Worm (Caenorhabditis elegans) whole organism, L3 larva: Measurements from ENCODE around the gene C08B6.11.

Experiments
- ama-1 ChIP-seq: fragments of 150-350 bp; optimal IDR thresholded peaks from 2 replicates; lab custom pipeline; 2018
- ceh-28 ChIP-seq: fragments of 150-350 bp; optimal IDR thresholded peaks from 2 replicates; lab custom pipeline; 2014; ENCODE audit warnings: missing biosample characterization, missing genetic modification reagents, missing genetic modification characterization
- egl-27 ChIP-seq: sonication (generic microtip); optimal IDR thresholded peaks from 4 replicates; lab custom pipeline; 2017; ENCODE audit warnings: missing biosample characterization, missing genetic modification reagents, missing genetic modification characterization
- egl-5 ChIP-seq: fragments of 150-350 bp; optimal IDR thresholded peaks from 2 replicates; lab custom pipeline; 2017; ENCODE audit warnings: missing biosample characterization, missing genetic modification reagents, missing genetic modification characterization, inconsistent platforms
- elt-2 ChIP-seq: sonication (generic microtip); optimal IDR thresholded peaks from 2 replicates; lab custom pipeline; 2016; ENCODE audit warnings: missing genetic modification reagents, mild to moderate bottlenecking, missing genetic modification characterization, missing compliant biosample characterization
- fkh-10 ChIP-seq: sonication (generic microtip); optimal IDR thresholded peaks from 2 replicates; lab custom pipeline; 2017; ENCODE audit warnings: missing biosample characterization, missing genetic modification reagents, missing genetic modification characterization
- fos-1 ChIP-seq: fragments of 150-350 bp; optimal IDR thresholded peaks from 2 replicates; lab custom pipeline; 2014; ENCODE audit warnings: missing biosample characterization, missing genetic modification characterization
- hmg-11 ChIP-seq: sonication (generic microtip); optimal IDR thresholded peaks from 2 replicates; lab custom pipeline; 2016; ENCODE audit warnings: missing genetic modification characterization, missing compliant biosample characterization
- jun-1 ChIP-seq: fragments of 150-350 bp; optimal IDR thresholded peaks from 2 replicates; lab custom pipeline; 2014; ENCODE audit warnings: missing biosample characterization, missing genetic modification reagents, missing genetic modification characterization
- lin-15B ChIP-seq: fragments of 150-350 bp; optimal IDR thresholded peaks from 2 replicates; lab custom pipeline; 2014; ENCODE audit warnings: missing biosample characterization, missing genetic modification characterization
- lin-39 ChIP-seq: fragments of 150-350 bp; optimal IDR thresholded peaks from 2 replicates; lab custom pipeline; 2018; ENCODE audit warnings: missing biosample characterization, missing genetic modification reagents, missing genetic modification characterization
- lsy-12 ChIP-seq: sonication (generic microtip); optimal IDR thresholded peaks from 2 replicates; lab custom pipeline; 2016; ENCODE audit warnings: mild to moderate bottlenecking, missing genetic modification characterization, missing compliant biosample characterization
- mdl-1 ChIP-seq: fragments of 150-350 bp; optimal IDR thresholded peaks from 2 replicates; lab custom pipeline; 2014; ENCODE audit warnings: missing biosample characterization, missing genetic modification characterization
- nfya-1 ChIP-seq: sonication (generic microtip); optimal IDR thresholded peaks from 2 replicates; lab custom pipeline; 2017; ENCODE audit warnings: missing genetic modification characterization, mild to moderate bottlenecking, missing compliant biosample characterization, antibody characterized with exemption, moderate library complexity; ENCODE audit not compliant: insufficient read depth
- nhr-11 ChIP-seq: fragments of 150-350 bp; optimal IDR thresholded peaks from 2 replicates; lab custom pipeline; 2014; ENCODE audit warnings: missing biosample characterization, missing genetic modification characterization
- nhr-23 ChIP-seq: fragments of 150-350 bp; optimal IDR thresholded peaks from 2 replicates; lab custom pipeline; 2014; ENCODE audit warnings: missing biosample characterization, missing genetic modification reagents, missing genetic modification characterization
- nhr-25 ChIP-seq: sonication (generic microtip); optimal IDR thresholded peaks from 2 replicates; lab custom pipeline; 2017; ENCODE audit warnings: missing biosample characterization, missing genetic modification characterization
- nhr-28 ChIP-seq: fragments of 150-350 bp; optimal IDR thresholded peaks from 2 replicates; lab custom pipeline; 2014; ENCODE audit warnings: missing biosample characterization, missing genetic modification characterization
- nhr-67 ChIP-seq: fragments of 150-350 bp; optimal IDR thresholded peaks from 2 replicates; lab custom pipeline; 2014; ENCODE audit warnings: missing biosample characterization, missing genetic modification characterization
- nhr-76 ChIP-seq: fragments of 150-350 bp; sonication (generic microtip); optimal IDR thresholded peaks from 5 replicates; lab custom pipeline; 2014; ENCODE audit warnings: missing biosample characterization, missing genetic modification characterization
- nhr-77 ChIP-seq: fragments of 150-350 bp; optimal IDR thresholded peaks from 2 replicates; lab custom pipeline; 2014; ENCODE audit warnings: missing biosample characterization, missing genetic modification characterization
- pha-4 ChIP-seq: fragments of 150-350 bp; optimal IDR thresholded peaks from 2 replicates; lab custom pipeline; 2014; ENCODE audit warnings: missing biosample characterization, missing genetic modification reagents, missing genetic modification characterization
- sea-2 ChIP-seq: fragments of 150-350 bp; sonication (generic microtip); optimal IDR thresholded peaks from 4 replicates; lab custom pipeline; 2014; ENCODE audit warnings: missing biosample characterization, missing genetic modification reagents, missing genetic modification characterization
- snpc-4 ChIP-seq: fragments of 150-350 bp; optimal IDR thresholded peaks from 2 replicates; lab custom pipeline; 2014; ENCODE audit warnings: missing biosample characterization, missing genetic modification characterization
- zag-1 ChIP-seq: fragments of 150-350 bp; optimal IDR thresholded peaks from 2 replicates; lab custom pipeline; 2014; ENCODE audit warnings: missing biosample characterization, missing genetic modification characterization
- ztf-11 ChIP-seq: fragments of 150-350 bp; optimal IDR thresholded peaks from 2 replicates; lab custom pipeline; 2014; ENCODE audit warnings: missing biosample characterization, missing genetic modification characterization

C08B6.11 gene

DNA sequence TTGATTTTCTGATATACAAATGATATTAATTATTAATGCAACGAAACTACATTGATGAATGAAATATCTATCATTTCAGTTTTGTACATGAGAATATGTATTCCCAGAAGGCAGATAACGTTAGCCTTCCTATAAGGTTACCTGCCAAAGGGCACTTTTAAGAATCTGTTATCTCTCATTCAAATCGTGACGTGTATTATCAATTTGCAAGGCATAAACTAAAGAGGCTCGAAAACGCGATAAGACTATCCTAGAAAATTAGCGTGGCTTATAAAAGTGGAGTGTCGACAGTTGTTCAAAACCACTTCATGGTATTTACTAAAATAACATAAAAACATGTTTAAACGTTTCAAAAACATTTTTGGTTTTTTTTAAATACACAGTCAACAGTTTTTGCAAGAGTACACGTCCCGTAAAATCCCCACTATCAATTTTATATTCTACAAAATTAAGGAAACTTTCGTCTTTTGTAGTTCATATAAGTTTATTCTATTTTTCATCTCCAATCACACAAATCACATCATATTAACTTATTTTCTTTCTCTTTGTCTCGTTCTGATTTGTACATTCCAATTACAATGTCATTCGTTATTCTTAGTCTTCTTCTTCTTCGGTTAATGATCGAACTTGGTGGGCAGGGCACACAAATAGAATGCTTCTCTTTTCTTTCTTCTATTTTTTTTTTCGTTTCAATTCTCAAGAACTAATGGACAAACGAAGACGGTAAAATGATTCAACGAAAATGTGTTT, 17.6 kb downstream of the C08B6.11 start, which contains the start of gene C08B6.10:
Gene C08B6.10, plus strand, starts transcription at position 700 of the 750 bp plus-strand sequence.
- no peak for TF ChIP-seq fkh-10 (GFP tag; lab: Kevin White, UChicago)
- TF ChIP-seq elt-2: peak; percentile 68
- TF ChIP-seq, all 47 proteins: peak for 1

DNA sequence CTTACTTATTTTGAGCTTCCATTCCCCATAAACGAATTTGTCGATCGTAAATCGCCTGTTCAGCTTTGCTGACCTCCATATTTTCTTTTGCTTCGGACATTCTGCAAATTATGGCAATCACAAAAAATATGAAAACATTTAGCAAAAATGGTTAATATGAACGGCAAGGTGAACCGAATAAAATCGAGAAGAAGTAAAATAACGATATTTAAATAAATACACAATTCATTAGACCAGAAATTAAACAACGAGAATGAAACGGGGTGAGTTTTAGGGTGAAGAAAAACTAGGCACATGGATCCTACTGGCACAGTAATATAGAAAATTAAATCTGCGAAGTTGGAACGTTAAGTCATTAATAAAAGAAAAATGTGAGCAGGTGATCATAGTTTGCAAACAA, 22.8 kb downstream of the C08B6.11 start, which contains the start of gene aos-1:
Gene aos-1, minus strand, starts transcription at position 101 of the 400 bp plus-strand sequence.
- no peak for TF ChIP-seq nhr-11 (tag; lab: Kevin White, UChicago)
- TF ChIP-seq lsy-12 (tag; lab: Kevin White, UChicago): no peak
- no peak for TF ChIP-seq nhr-77 (tag; lab: Kevin White, UChicago)
- TF ChIP-seq nhr-23 (tag; lab: Kevin White, UChicago): no peak
- TF ChIP-seq nhr-28 (tag; lab: Kevin White, UChicago): no peak
- TF ChIP-seq nhr-67 (tag; lab: Kevin White, UChicago): no peak
- no peak for TF ChIP-seq egl-27
- TF ChIP-seq ztf-11 (tag; lab: Kevin White, UChicago): no peak
- TF ChIP-seq hmg-11 (tag; lab: Kevin White, UChicago): no peak

DNA sequence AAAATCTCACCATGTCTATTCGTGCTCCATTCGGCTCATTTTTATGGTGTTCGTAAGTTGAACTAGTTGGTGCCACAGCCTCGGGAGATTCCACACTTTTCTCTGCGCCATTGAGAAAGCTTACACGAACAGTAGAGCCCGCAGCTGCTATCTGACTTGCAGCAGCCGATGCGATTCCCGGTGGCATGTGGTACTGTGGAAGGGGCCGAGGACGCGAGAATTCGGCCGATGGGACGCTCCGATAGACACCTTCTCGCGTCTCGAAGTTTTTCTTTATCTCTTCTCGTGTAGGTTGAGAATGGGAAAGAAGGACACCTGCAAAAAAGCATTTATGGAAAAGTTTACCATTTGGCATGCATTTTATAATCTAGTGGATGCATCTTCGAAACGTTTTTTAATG, 25.9 kb downstream of the C08B6.11 start:
- TF ChIP-seq zag-1 (tag; lab: Kevin White, UChicago) (no peak), ceh-28 (no peak), nhr-23 (tag; lab: Kevin White, UChicago) (peak; percentile 23)

DNA sequence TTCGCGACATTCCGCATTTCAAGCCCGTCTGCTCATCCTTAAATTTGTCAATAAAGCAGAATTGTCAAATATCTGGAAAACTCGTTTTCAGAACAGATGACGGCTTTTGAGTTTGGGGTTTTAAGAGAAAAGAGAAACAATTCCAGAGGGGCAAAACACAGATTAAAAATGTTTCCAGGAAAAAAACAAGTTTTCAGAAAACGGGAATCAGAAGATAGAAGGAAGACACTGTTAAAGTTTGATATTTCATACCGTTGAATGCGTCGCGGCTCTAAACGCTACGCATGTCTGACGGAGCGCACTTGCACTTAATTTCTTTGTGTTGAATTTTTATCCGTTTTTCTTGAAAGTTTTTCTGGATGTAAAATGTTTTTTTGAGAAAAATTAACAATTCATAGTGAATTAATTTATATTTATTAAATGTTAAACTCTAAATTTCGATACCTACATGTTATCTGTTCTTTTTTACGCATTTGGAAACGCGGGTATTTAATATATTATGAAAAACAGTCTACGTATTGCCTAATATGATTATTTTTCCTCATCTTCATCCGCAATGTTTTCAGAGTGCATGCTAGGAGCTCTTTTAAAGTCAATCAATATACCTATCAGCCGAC, 26.8 kb downstream of the C08B6.11 start, which contains the start of the genes C08B6.18, wdr-20 and C08B6.8:
Gene C08B6.18, minus strand, starts transcription at position 51 of the 617 bp plus-strand sequence.
Gene wdr-20, minus strand, starts transcription at position 82 of the 617 bp plus-strand sequence.
Gene C08B6.8, plus strand, starts transcription at position 567 of the 617 bp plus-strand sequence.
- peak; percentile 50 for TF ChIP-seq pha-4 (tag; lab: Kevin White, UChicago)
- peak; percentile 84 for TF ChIP-seq lin-15B (tag; lab: Kevin White, UChicago)
- no peak for TF ChIP-seq jun-1
- peak; percentile 52 for TF ChIP-seq nfya-1 (tag; lab: Kevin White, UChicago)
- TF ChIP-seq mdl-1 (tag; lab: Kevin White, UChicago): no peak
- TF ChIP-seq ama-1 (lab: Kevin White, UChicago): no peak
- TF ChIP-seq sea-2: no peak
- no peak for TF ChIP-seq zag-1 (tag; lab: Kevin White, UChicago)
- TF ChIP-seq snpc-4 (tag; lab: Kevin White, UChicago): peak; percentile 75
- peak; percentile 17 for TF ChIP-seq nhr-25

DNA sequence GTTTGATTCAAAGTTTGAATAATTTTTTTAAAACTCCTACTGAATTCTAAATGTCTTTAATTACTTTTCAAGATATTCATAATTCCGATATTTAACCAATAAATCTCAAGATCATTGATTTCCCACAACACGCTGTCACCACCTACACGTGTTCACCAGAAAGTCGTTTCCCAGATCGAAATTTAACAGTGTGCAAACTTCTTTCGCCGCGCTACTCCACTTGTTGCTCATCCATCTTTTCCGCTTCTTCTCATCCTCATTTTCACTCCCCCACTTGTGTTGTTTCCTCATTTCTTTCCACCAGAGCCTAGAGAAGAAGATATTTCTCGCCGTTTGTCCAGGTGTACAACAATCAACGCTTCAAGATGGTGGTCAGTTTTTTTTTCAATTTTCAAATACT, 38.2 kb downstream of the C08B6.11 start, which contains the start of gene C51E3.9:
Gene C51E3.9, plus strand, starts transcription at position 301 of the 400 bp plus-strand sequence.
- TF ChIP-seq lin-39 (peak; percentile 42), nhr-76 (tag; lab: Kevin White, UChicago) (no peak)

DNA sequence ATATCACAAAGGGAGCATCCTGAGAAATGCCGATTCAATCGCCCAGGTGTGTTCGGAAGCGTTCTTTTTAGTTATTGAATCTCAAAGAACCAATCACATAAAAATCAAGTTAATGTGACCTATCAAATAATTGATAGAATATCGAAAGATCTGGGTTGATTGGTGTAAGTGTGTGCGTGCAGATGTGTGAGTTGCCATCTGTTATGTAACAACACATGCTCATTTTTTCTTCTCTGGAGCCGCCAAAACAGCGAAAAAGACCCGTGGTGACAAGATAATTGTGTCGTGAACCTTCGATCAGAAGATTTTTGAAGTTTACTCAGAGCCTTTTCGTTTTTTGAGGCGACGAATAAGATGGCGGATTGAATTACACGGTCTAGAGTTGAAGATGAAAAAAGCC, 39.4 kb downstream of the C08B6.11 start:
- peak; percentile 81 for TF ChIP-seq egl-5 (tag; lab: Kevin White, UChicago)
- TF ChIP-seq nhr-23 (tag; lab: Kevin White, UChicago): no peak
- peak; percentile 29 for TF ChIP-seq nfya-1 (tag; lab: Kevin White, UChicago)

DNA sequence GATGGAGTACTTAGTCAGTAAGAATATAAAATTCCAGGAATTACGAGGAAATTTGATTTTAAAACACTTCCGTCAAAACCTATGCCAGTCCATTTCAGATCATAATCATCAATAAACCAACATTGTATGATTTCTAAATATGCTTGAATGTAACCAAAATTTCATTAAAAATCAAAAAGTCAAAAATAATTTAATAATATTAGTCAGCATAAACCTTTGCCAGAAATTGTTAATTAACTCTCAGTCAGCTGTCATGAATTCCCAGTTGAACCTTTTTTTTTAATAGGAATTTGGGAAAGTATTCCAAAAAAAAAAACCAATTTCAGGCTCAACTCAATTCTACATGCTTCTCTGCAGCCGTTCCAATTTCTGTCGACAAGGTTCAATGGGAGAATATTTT, 40.9 kb downstream of the C08B6.11 start, which contains the start of gene srsx-26:
Gene srsx-26, plus strand, starts transcription at position 301 of the 400 bp plus-strand sequence.
- TF ChIP-seq fos-1 (tag; lab: Kevin White, UChicago) (no peak), nfya-1 (tag; lab: Kevin White, UChicago) (no peak), lsy-12 (tag; lab: Kevin White, UChicago) (no peak), ama-1 (lab: Kevin White, UChicago) (no peak), nhr-67 (tag; lab: Kevin White, UChicago) (no peak), fkh-10 (GFP tag; lab: Kevin White, UChicago) (no peak), nhr-11 (tag; lab: Kevin White, UChicago) (no peak), snpc-4 (tag; lab: Kevin White, UChicago) (no peak)
